Fruit fly (Drosophila melanogaster) whole organism, embryonic: ENCODE measurements around the gene CG3119.

Experiments
- Aef1 ChIP-seq: fragments of 200-800 bp; sonication (Bioruptor generic); IDR thresholded peaks from 3 replicates; pipeline ENCODE4 v1.3.6; 2022; ENCODE audit warnings: missing biosample characterization, missing genetic modification characterization
- B-H1 ChIP-seq: fragments of 200-800 bp; sonication (Bioruptor generic); IDR thresholded peaks from 3 replicates; pipeline ENCODE4 v1.3.6; 2022; ENCODE audit warnings: missing biosample characterization, missing genetic modification characterization
- Blimp-1 ChIP-seq: fragments of 200-800 bp; sonication (Bioruptor generic); optimal IDR thresholded peaks from 3 replicates; lab custom pipeline; 2018; ENCODE audit warnings: missing biosample characterization, missing genetic modification characterization, mild to moderate bottlenecking, moderate library complexity, missing genetic modification reagents
- CG1024 ChIP-seq: fragments of 200-800 bp; sonication (Bioruptor generic); IDR thresholded peaks from 2 replicates; pipeline ENCODE4 v1.3.6; 2022; ENCODE audit warnings: missing biosample characterization, missing genetic modification characterization
- CG11504 ChIP-seq: fragments of 200-800 bp; sonication (Bioruptor generic); optimal IDR thresholded peaks from 3 replicates; lab custom pipeline; 2019; ENCODE audit warnings: missing biosample characterization, mild to moderate bottlenecking, missing genetic modification characterization, moderate library complexity
- CG12659 ChIP-seq: fragments of 200-800 bp; sonication (Bioruptor generic); optimal IDR thresholded peaks from 3 replicates; lab custom pipeline; 2017; ENCODE audit warnings: mild to moderate bottlenecking, missing biosample characterization, missing genetic modification reagents, missing genetic modification characterization
- CG16815 ChIP-seq: fragments of 200-800 bp; sonication (Bioruptor generic); optimal IDR thresholded peaks from 3 replicates; lab custom pipeline; 2017; ENCODE audit warnings: missing biosample characterization, mild to moderate bottlenecking, missing genetic modification characterization
- CG17829 ChIP-seq: fragments of 200-800 bp; optimal IDR thresholded peaks from 2 replicates; lab custom pipeline; 2019; ENCODE audit warnings: missing biosample characterization, mild to moderate bottlenecking, missing genetic modification characterization, moderate library complexity
- CG2120 ChIP-seq: fragments of 200-800 bp; sonication (Bioruptor generic); optimal IDR thresholded peaks from 3 replicates; lab custom pipeline; 2016; ENCODE audit warnings: missing biosample characterization, missing genetic modification characterization
- CG30020 ChIP-seq: fragments of 200-800 bp; optimal IDR thresholded peaks from 2 replicates; lab custom pipeline; 2019; ENCODE audit warnings: missing biosample characterization, mild to moderate bottlenecking, missing genetic modification characterization, moderate library complexity
- CG3281 ChIP-seq: fragments of 200-800 bp; sonication (Bioruptor generic); optimal IDR thresholded peaks from 3 replicates; lab custom pipeline; 2017; ENCODE audit warnings: missing biosample characterization, mild to moderate bottlenecking, missing genetic modification characterization
- CG5180 ChIP-seq: fragments of 200-800 bp; sonication (Bioruptor generic); optimal IDR thresholded peaks from 3 replicates; lab custom pipeline; 2017; ENCODE audit warnings: missing biosample characterization, missing genetic modification characterization, mild to moderate bottlenecking, moderate library complexity, missing genetic modification reagents
- CG6272 ChIP-seq: fragments of 200-800 bp; sonication (Bioruptor generic); IDR thresholded peaks from 2 replicates; pipeline ENCODE4 v1.3.6; 2022; ENCODE audit warnings: missing biosample characterization, missing genetic modification characterization
- CG6854 ChIP-seq: fragments of 200-800 bp; sonication (Bioruptor generic); optimal IDR thresholded peaks from 3 replicates; lab custom pipeline; 2017; ENCODE audit warnings: missing biosample characterization, mild to moderate bottlenecking, missing genetic modification characterization
- CG7357 ChIP-seq: fragments of 200-800 bp; sonication (Bioruptor generic); IDR thresholded peaks from 3 replicates; pipeline ENCODE4 v1.3.6; 2022; ENCODE audit warnings: missing biosample characterization, missing genetic modification characterization
- CG9215 ChIP-seq: fragments of 200-800 bp; sonication (Bioruptor generic); IDR thresholded peaks from 2 replicates; pipeline ENCODE4 v1.3.6; 2022; ENCODE audit warnings: missing biosample characterization, missing genetic modification characterization
- CkIIα-i1 ChIP-seq: fragments of 200-800 bp; sonication (Bioruptor generic); IDR thresholded peaks from 2 replicates; pipeline ENCODE4 v1.3.6; 2022; ENCODE audit warnings: missing biosample characterization, missing genetic modification characterization
- D19A ChIP-seq: fragments of 200-800 bp; optimal IDR thresholded peaks from 3 replicates; lab custom pipeline; 2019; ENCODE audit warnings: missing biosample characterization, mild to moderate bottlenecking, missing genetic modification characterization, moderate library complexity
- Drgx ChIP-seq: fragments of 200-800 bp; sonication (Bioruptor generic); IDR thresholded peaks from 2 replicates; pipeline ENCODE4 v1.3.6; 2022; ENCODE audit warnings: missing biosample characterization, missing genetic modification characterization
- Fer2 ChIP-seq: fragments of 200-800 bp; sonication (Bioruptor generic); optimal IDR thresholded peaks from 2 replicates; lab custom pipeline; 2018; ENCODE audit warnings: missing biosample characterization, mild to moderate bottlenecking, missing genetic modification characterization, moderate library complexity
- H15 ChIP-seq: fragments of 200-800 bp; sonication (Bioruptor generic); IDR thresholded peaks from 3 replicates; pipeline ENCODE4 v1.3.6; 2022; ENCODE audit warnings: missing biosample characterization, missing genetic modification characterization
- HLH3B ChIP-seq: fragments of 200-800 bp; sonication (Bioruptor generic); IDR thresholded peaks from 2 replicates; pipeline ENCODE4 v1.3.6; 2022; ENCODE audit warnings: missing biosample characterization, missing genetic modification characterization
- Hr78 ChIP-seq, 2 experiments: fragments of 200-800 bp in 1 of 2; fragments of >200 bp in 1 of 2; sonication (Bioruptor generic) in 1 of 2; optimal IDR thresholded peaks; 2 replicates each; lab custom pipeline; 2017 to 2019; ENCODE audit warnings: missing biosample characterization in 2 of 2, missing genetic modification characterization in 2 of 2, mild to moderate bottlenecking in 1 of 2, moderate library complexity in 1 of 2
- Kr ChIP-seq: fragments of 200-800 bp; sonication (Bioruptor generic); optimal IDR thresholded peaks from 2 replicates; lab custom pipeline; 2017; ENCODE audit warnings: missing biosample characterization, mild to moderate bottlenecking, missing genetic modification characterization
- Opbp ChIP-seq: fragments of 200-800 bp; sonication (Bioruptor generic); IDR thresholded peaks from 3 replicates; pipeline ENCODE4 v1.3.6; 2022; ENCODE audit warnings: missing biosample characterization, missing genetic modification characterization; ENCODE audit not compliant: partially characterized antibody
- Tbp ChIP-seq: fragments of >200 bp; optimal IDR thresholded peaks from 2 replicates; lab custom pipeline; 2018; ENCODE audit warnings: missing biosample characterization, missing genetic modification characterization
- Vsx1 ChIP-seq: fragments of 200-800 bp; sonication (Bioruptor generic); optimal IDR thresholded peaks from 2 replicates; lab custom pipeline; 2017; ENCODE audit warnings: missing biosample characterization, mild to moderate bottlenecking, missing genetic modification characterization, missing genetic modification reagents
- ab ChIP-seq: fragments of 200-800 bp; sonication (Bioruptor generic); optimal IDR thresholded peaks from 2 replicates; lab custom pipeline; 2016; ENCODE audit warnings: missing biosample characterization, missing genetic modification characterization
- ara ChIP-seq: fragments of 200-800 bp; sonication (Bioruptor generic); IDR thresholded peaks from 2 replicates; pipeline ENCODE4 v1.3.6; 2022; ENCODE audit warnings: missing biosample characterization, missing genetic modification characterization
- ash1 ChIP-seq: fragments of 200-800 bp; sonication (Bioruptor generic); optimal IDR thresholded peaks from 2 replicates; lab custom pipeline; 2018; ENCODE audit warnings: missing biosample characterization, mild to moderate bottlenecking, missing genetic modification characterization
- ato ChIP-seq: fragments of 200-800 bp; sonication (Bioruptor generic); IDR thresholded peaks from 2 replicates; pipeline ENCODE4 v1.3.6; 2022; ENCODE audit warnings: missing biosample characterization, missing genetic modification characterization; ENCODE audit not compliant: partially characterized antibody
- bab2 ChIP-seq: fragments of 200-800 bp; sonication (Bioruptor generic); optimal IDR thresholded peaks from 2 replicates; lab custom pipeline; 2016; ENCODE audit warnings: missing biosample characterization, missing genetic modification characterization
- bigmax ChIP-seq: fragments of 200-800 bp; sonication (Bioruptor generic); optimal IDR thresholded peaks from 2 replicates; lab custom pipeline; 2018; ENCODE audit warnings: missing biosample characterization, mild to moderate bottlenecking, missing genetic modification characterization
- bowl ChIP-seq: fragments of 200-800 bp; sonication (Bioruptor generic); IDR thresholded peaks from 2 replicates; pipeline ENCODE4 v1.3.6; 2022; ENCODE audit warnings: missing biosample characterization, missing genetic modification characterization
- chif ChIP-seq, 2 experiments: fragments of 200-800 bp; sonication (Bioruptor generic); optimal IDR thresholded peaks; 3 replicates each; lab custom pipeline; 2016; ENCODE audit warnings: missing biosample characterization in 2 of 2, missing genetic modification characterization in 2 of 2
- chn ChIP-seq: fragments of 200-800 bp; sonication (Bioruptor generic); optimal IDR thresholded peaks from 2 replicates; lab custom pipeline; 2016; ENCODE audit warnings: missing biosample characterization, missing genetic modification characterization
- crol ChIP-seq: fragments of 200-800 bp; sonication (Bioruptor generic); IDR thresholded peaks from 2 replicates; pipeline ENCODE4 v1.3.6; 2022; ENCODE audit warnings: missing biosample characterization, missing genetic modification characterization
- dysf ChIP-seq: fragments of 200-800 bp; sonication (Bioruptor generic); IDR thresholded peaks from 3 replicates; pipeline ENCODE4 v1.3.6; 2022; ENCODE audit warnings: missing biosample characterization, missing genetic modification characterization
- ewg ChIP-seq: fragments of 200-800 bp; sonication (Bioruptor generic); optimal IDR thresholded peaks from 3 replicates; lab custom pipeline; 2017; ENCODE audit warnings: mild to moderate bottlenecking, missing biosample characterization, missing genetic modification reagents, missing genetic modification characterization
- ftz-f1 ChIP-seq: fragments of 200-800 bp; sonication (Bioruptor generic); optimal IDR thresholded peaks from 2 replicates; lab custom pipeline; 2016; ENCODE audit warnings: missing biosample characterization, missing genetic modification characterization
- inv ChIP-seq: fragments of 200-800 bp; sonication (Bioruptor generic); IDR thresholded peaks from 2 replicates; pipeline ENCODE4 v1.3.6; 2022; ENCODE audit warnings: missing biosample characterization, missing genetic modification characterization; ENCODE audit not compliant: partially characterized antibody
- lbe ChIP-seq: fragments of 200-800 bp; sonication (Bioruptor generic); optimal IDR thresholded peaks from 2 replicates; lab custom pipeline; 2016; ENCODE audit warnings: missing biosample characterization, mild to moderate bottlenecking, missing genetic modification characterization
- maf-S ChIP-seq: fragments of 200-800 bp; sonication (Bioruptor generic); optimal IDR thresholded peaks from 2 replicates; lab custom pipeline; 2016; ENCODE audit warnings: missing biosample characterization, missing genetic modification characterization
- nerfin-1 ChIP-seq: fragments of 200-800 bp; sonication (Bioruptor generic); optimal IDR thresholded peaks from 3 replicates; lab custom pipeline; 2019; ENCODE audit warnings: missing biosample characterization, mild to moderate bottlenecking, missing genetic modification characterization, moderate library complexity
- oc ChIP-seq: fragments of 200-800 bp; sonication (Bioruptor generic); optimal IDR thresholded peaks from 2 replicates; lab custom pipeline; 2018; ENCODE audit warnings: missing biosample characterization, mild to moderate bottlenecking, missing genetic modification characterization, moderate library complexity
- sr ChIP-seq: fragments of 200-800 bp; sonication (Bioruptor generic); IDR thresholded peaks from 3 replicates; pipeline ENCODE4 v1.3.6; 2022; ENCODE audit warnings: missing biosample characterization, missing genetic modification characterization
- trem ChIP-seq: fragments of 200-800 bp; optimal IDR thresholded peaks from 3 replicates; lab custom pipeline; 2019; ENCODE audit warnings: missing biosample characterization, mild to moderate bottlenecking, missing genetic modification characterization, moderate library complexity
- wdn ChIP-seq: fragments of 200-800 bp; sonication (Bioruptor generic); IDR thresholded peaks from 2 replicates; pipeline ENCODE4 v1.3.6; 2022; ENCODE audit warnings: missing biosample characterization, missing genetic modification characterization
- zf30C ChIP-seq: fragments of 200-800 bp; sonication (Bioruptor generic); optimal IDR thresholded peaks from 3 replicates; lab custom pipeline; 2018; ENCODE audit warnings: missing biosample characterization, mild to moderate bottlenecking, missing genetic modification characterization

CG3119 gene

dm6 chr2L:2874542-2875194, 37.0 kb upstream of the CG3119 start, which contains the start of gene CG8814 (continued):
- TF ChIP-seq Hr78 (GFP tag; optimal IDR thresholded peaks at IDR 0.05; lab: Kevin White, UChicago) (peak in 1 of 2 experiments; percentile 88), CG11504 (peak; percentile 72), CG17829 (tag; lab: Kevin White, UChicago) (peak; percentile 69), Blimp-1 (GFP tag; lab: Kevin White, UChicago) (peak; percentile 27), CG3281 (GFP tag; lab: Kevin White, UChicago) (peak; percentile 58), ato (GFP tag; lab: Robert Waterston, UW) (no peak), B-H1 (GFP tag; lab: Robert Waterston, UW) (peak; percentile 55), oc (tag; lab: Kevin White, UChicago) (no peak), ab (GFP tag; lab: Kevin White, UChicago) (no peak), Kr (GFP tag; lab: Kevin White, UChicago) (no peak), inv (GFP tag; lab: Robert Waterston, UW) (peak; percentile 82), Aef1 (GFP tag; lab: Robert Waterston, UW) (peak; percentile 83), ash1 (GFP tag; lab: Kevin White, UChicago) (no peak), bigmax (no peak), HLH3B (GFP tag; lab: Robert Waterston, UW) (peak; percentile 32; the same call in 1 of the 2 replicates), bowl (no peak), Opbp (GFP tag; lab: Robert Waterston, UW) (peak; percentile 69), CG1024 (GFP tag; lab: Robert Waterston, UW) (no peak), D19A (peak; percentile 75), ara (GFP tag; lab: Robert Waterston, UW) (no peak), Tbp (no peak), CkIIα-i1 (no peak), CG12659 (GFP tag; lab: Kevin White, UChicago) (peak; percentile 91), H15 (0 out of 3 replicates have a peak, but pooled peaks have one; percentile 14), CG7357 (0 out of 3 replicates have a peak, but pooled peaks have one; percentile 37), Fer2 (peak; percentile 18), Vsx1 (no peak), sr (GFP tag; lab: Robert Waterston, UW) (0 out of 3 replicates have a peak, but pooled peaks have one; percentile 27), CG2120 (GFP tag; lab: Kevin White, UChicago) (peak; percentile 77), CG30020 (tag; lab: Kevin White, UChicago) (peak; percentile 74), CG5180 (GFP tag; lab: Kevin White, UChicago) (peak; percentile 64), trem (peak; percentile 66), crol (GFP tag; lab: Robert Waterston, UW) (peak; percentile 21; the same call in 1 of the 2 replicates), zf30C (GFP tag; lab: Kevin White, UChicago) (no peak), nerfin-1 (peak; percentile 54), maf-S (GFP tag; lab: Kevin White, UChicago) (peak; percentile 42), CG6272 (GFP tag; lab: Robert Waterston, UW) (peak; percentile 75), bab2 (GFP tag; lab: Kevin White, UChicago) (peak; percentile 26), CG16815 (peak; percentile 61), Drgx (GFP tag; lab: Robert Waterston, UW) (peak; percentile 53), CG9215 (peak; percentile 80), CG6854 (GFP tag; lab: Kevin White, UChicago) (no peak), ewg (peak; percentile 37), chif (GFP tag; optimal IDR thresholded peaks at IDR 0.05; lab: Kevin White, UChicago) (peak; percentile 12 to 27), dysf (peak; percentile 72; the same call in 2 of the 3 replicates), ftz-f1 (GFP tag; lab: Kevin White, UChicago) (no peak), chn (no peak), lbe (GFP tag; lab: Kevin White, UChicago) (no peak), wdn (GFP tag; lab: Robert Waterston, UW) (0 out of 2 replicates have a peak, but pooled peaks have one; percentile 3)
